Fruit fly (Drosophila melanogaster): ENCODE data around the gene Adk2.

The Adk2 gene

DNA sequence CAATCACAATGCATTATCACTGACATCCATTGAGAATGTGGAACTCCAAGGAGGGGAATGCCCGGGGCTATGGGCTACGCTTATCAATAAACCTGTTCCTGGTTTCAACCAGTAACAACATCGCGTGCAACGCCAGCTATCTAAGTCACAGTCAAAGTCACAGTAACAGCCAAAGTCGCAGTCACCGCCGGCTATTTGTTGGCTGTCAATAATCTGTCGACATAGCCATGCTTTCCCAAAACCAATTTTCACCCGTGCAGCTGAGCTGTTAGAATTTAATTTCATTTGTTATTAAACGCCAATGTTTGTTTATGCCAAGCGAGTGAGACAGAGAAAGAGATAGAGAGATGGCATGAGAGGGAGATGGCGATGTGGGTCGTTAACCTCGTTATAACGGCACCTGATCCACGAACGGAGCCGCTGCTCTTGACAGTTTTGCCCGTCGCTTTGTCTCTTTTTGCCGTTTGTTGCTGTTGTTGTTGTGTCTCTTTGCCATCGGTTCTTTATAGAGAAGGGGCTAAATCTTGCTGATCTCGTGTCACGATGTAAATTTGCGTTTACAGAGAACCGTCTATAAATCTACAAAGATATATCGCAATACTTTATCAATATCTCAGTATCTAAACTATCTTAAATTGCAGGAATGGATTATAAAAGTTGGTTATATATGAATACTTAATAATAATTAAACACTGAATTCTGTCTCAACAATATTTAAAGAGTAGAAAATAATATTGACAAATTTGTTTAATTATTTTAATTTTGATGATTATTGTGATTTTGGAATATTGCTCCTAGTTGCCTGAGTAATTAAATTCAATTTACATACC, 9.8 kb upstream of the Adk2 start:
- no peak for TF ChIP-seq Hr83 (GFP tag; optimal IDR thresholded peaks at IDR 0.05; ENCODE audit: poor library complexity, severe bottlenecking)
- no peak for TF ChIP-seq sv (GFP tag; optimal IDR thresholded peaks at IDR 0.05)
- no peak for TF ChIP-seq pan (optimal IDR thresholded peaks at IDR 0.05)
- no peak for TF ChIP-seq jim (GFP tag; optimal IDR thresholded peaks at IDR 0.05)
- no peak for TF ChIP-seq Rel (GFP tag; optimal IDR thresholded peaks at IDR 0.05)
- TF ChIP-seq Rel (tag; optimal IDR thresholded peaks at IDR 0.05), result peak; percentile 88
- no peak for TF ChIP-seq HLH106 (tag; optimal IDR thresholded peaks at IDR 0.05)
- TF ChIP-seq Hnf4 (GFP tag; optimal IDR thresholded peaks at IDR 0.05), result no peak
- no peak for TF ChIP-seq br (GFP tag; optimal IDR thresholded peaks at IDR 0.05)
- no peak for TF ChIP-seq Vsx2 (GFP tag; optimal IDR thresholded peaks at IDR 0.05; ENCODE audit: partially characterized antibody)
- no peak for TF ChIP-seq woc (GFP tag; optimal IDR thresholded peaks at IDR 0.05)
- peak; percentile 13 for TF ChIP-seq Sp1 (GFP tag; optimal IDR thresholded peaks at IDR 0.05)
- TF ChIP-seq N (GFP tag; optimal IDR thresholded peaks at IDR 0.05), result no peak
- TF ChIP-seq foxo (GFP tag; optimal IDR thresholded peaks at IDR 0.05), result peak in 1 of 2 experiments; percentile 14
- no peak for TF ChIP-seq Myc (optimal IDR thresholded peaks at IDR 0.05)
- no peak for TF ChIP-seq CrebA (GFP tag; optimal IDR thresholded peaks at IDR 0.05; ENCODE audit: borderline replicate concordance)
- TF ChIP-seq GATAd (GFP tag; optimal IDR thresholded peaks at IDR 0.05), result no peak

DNA sequence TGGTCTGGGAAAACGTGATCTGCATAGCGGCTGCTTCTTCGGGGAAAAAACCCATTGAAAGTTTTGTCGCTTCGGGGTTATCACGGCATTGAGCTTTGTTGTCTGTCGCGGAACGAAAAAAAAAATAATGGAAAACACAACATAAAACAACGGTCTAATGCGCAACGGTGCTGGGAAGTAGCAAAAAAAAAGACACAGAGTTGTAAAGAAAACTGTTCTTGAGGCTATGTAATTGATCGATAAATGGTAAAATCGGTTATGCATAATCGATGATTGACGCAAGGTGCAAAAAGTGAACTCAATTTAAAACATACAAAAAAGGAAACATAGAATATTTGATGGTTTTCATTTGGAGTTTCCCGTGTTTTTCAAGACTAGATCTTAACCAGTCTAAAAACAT, 8.8 kb upstream of the Adk2 start:
- TF ChIP-seq sv (GFP tag; optimal IDR thresholded peaks at IDR 0.05) (no peak), woc (GFP tag; optimal IDR thresholded peaks at IDR 0.05) (no peak), Hnf4 (GFP tag; optimal IDR thresholded peaks at IDR 0.05) (no peak), GATAd (GFP tag; optimal IDR thresholded peaks at IDR 0.05) (no peak), jim (GFP tag; optimal IDR thresholded peaks at IDR 0.05) (no peak), Jra (GFP tag; optimal IDR thresholded peaks at IDR 0.05) (no peak), dl (GFP tag; optimal IDR thresholded peaks at IDR 0.05; ENCODE audit: insufficient read depth in 1 of 2, partially characterized antibody in 2 of 2) (no peak), CG32264 (GFP tag; optimal IDR thresholded peaks at IDR 0.05) (no peak), pan (optimal IDR thresholded peaks at IDR 0.05) (no peak), foxo (GFP tag; optimal IDR thresholded peaks at IDR 0.05) (no peak), ey (GFP tag; optimal IDR thresholded peaks at IDR 0.05) (no peak), HLH106 (tag; optimal IDR thresholded peaks at IDR 0.05) (no peak), br (GFP tag; optimal IDR thresholded peaks at IDR 0.05) (no peak)

DNA sequence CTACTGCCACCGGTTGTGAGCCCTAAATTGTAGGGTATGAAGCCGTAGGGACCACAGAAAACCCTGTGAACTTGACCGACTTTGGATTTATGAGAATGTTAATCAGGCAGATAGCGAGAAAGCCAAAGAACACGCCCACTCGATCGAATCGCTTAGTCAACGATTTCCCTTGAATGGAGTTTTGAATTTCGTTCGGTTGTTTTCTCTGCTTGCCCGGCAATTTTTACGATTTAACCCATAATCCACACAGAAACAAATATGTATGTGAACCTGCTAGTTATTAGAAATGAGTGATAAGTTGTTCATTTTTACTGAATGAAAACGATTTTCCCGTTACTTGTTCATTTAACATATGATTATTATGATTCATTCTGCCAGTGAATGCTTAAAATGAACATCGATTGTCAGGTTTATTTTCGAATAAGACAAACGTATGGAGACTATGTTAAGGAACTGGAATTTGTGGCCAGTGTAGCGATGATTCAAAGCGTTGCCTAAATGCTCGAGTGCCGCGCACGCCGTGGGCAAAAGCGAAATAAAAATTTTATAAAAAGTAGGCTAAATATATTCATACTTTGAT, 7.7 kb upstream of the Adk2 start:
- TF ChIP-seq fru (GFP tag; optimal IDR thresholded peaks at IDR 0.05) (peak; percentile 20), N (GFP tag; optimal IDR thresholded peaks at IDR 0.05) (no peak), h (GFP tag; optimal IDR thresholded peaks at IDR 0.05) (peak; percentile 24), rgr (GFP tag; optimal IDR thresholded peaks at IDR 0.05) (peak; percentile 13)

DNA sequence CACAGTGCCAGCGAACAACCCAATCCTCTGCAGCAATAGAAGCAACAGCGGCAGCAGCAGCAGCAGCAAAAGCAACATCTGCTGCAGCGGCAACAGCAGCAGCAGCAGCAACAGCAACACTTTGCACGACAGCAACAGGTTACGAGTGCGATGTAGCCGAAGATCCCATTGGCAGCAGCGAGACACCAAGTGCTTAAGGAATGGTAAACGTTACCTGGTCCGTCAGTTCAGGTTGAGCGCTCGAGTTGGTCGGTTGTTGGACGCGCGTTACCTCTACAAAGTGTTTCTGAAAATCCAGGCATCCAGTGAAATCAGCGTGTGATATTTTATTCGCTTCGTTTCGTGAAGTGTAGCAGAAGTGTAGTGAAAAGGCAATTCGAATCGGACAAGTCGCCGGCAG, 6.3 kb upstream of the Adk2 start, which contains the start of gene CG17672:
Gene CG17672, plus strand, starts transcription at position 223 of the 400 bp plus-strand sequence.
- TF ChIP-seq Jra (GFP tag; optimal IDR thresholded peaks at IDR 0.05) (no peak), rgr (GFP tag; optimal IDR thresholded peaks at IDR 0.05) (peak; percentile 12), br (GFP tag; optimal IDR thresholded peaks at IDR 0.05) (no peak), sage (GFP tag; optimal IDR thresholded peaks at IDR 0.05) (no peak), Vsx2 (GFP tag; optimal IDR thresholded peaks at IDR 0.05; ENCODE audit: partially characterized antibody) (peak; percentile 38), Dfd (GFP tag; optimal IDR thresholded peaks at IDR 0.05) (peak; percentile 77), psq (GFP tag; optimal IDR thresholded peaks at IDR 0.05) (peak; percentile 27), Rel (GFP tag; optimal IDR thresholded peaks at IDR 0.05) (peak; percentile 24), Rel (tag; optimal IDR thresholded peaks at IDR 0.05) (peak; percentile 9), Hnf4 (GFP tag; optimal IDR thresholded peaks at IDR 0.05) (no peak), jim (GFP tag; optimal IDR thresholded peaks at IDR 0.05) (no peak), Dif (GFP tag; optimal IDR thresholded peaks at IDR 0.05; ENCODE audit: partially characterized antibody) (peak; percentile 77), ey (GFP tag; optimal IDR thresholded peaks at IDR 0.05) (no peak), Hr83 (GFP tag; optimal IDR thresholded peaks at IDR 0.05; ENCODE audit: poor library complexity, severe bottlenecking) (peak; percentile 9), Sp1 (GFP tag; optimal IDR thresholded peaks at IDR 0.05) (peak; percentile 17), fru (GFP tag; optimal IDR thresholded peaks at IDR 0.05) (peak; percentile 32), Mio (GFP tag; optimal IDR thresholded peaks at IDR 0.05) (no peak), dmrt93B (GFP tag; optimal IDR thresholded peaks at IDR 0.05) (no peak), h (GFP tag; optimal IDR thresholded peaks at IDR 0.05) (peak; percentile 18), N (GFP tag; optimal IDR thresholded peaks at IDR 0.05) (no peak), Myc (optimal IDR thresholded peaks at IDR 0.05) (no peak), Abd-B (GFP tag; optimal IDR thresholded peaks at IDR 0.05) (no peak), dl (GFP tag; optimal IDR thresholded peaks at IDR 0.05; ENCODE audit: insufficient read depth in 1 of 2, partially characterized antibody in 2 of 2) (peak in 1 of 2 experiments; percentile 6), lola (GFP tag; optimal IDR thresholded peaks at IDR 0.05) (no peak)
